Fruit fly (Drosophila melanogaster) whole organism, embryonic: Measurements from ENCODE around the gene CG15728.

Experiments used
- Aef1 ChIP-seq: fragments of 200-800 bp; sonication (Bioruptor generic); IDR thresholded peaks from 3 replicates; pipeline ENCODE4 v1.3.6; 2022; ENCODE audit warnings: missing biosample characterization, missing genetic modification characterization
- Antp ChIP-seq: fragments of 200-800 bp; sonication (Bioruptor generic); optimal IDR thresholded peaks from 3 replicates; lab custom pipeline; 2016; ENCODE audit warnings: missing biosample characterization, missing genetic modification characterization
- Atf6 ChIP-seq: fragments of 200-800 bp; sonication (Bioruptor generic); IDR thresholded peaks from 2 replicates; pipeline ENCODE4 v1.3.6; 2022; ENCODE audit warnings: missing biosample characterization, missing genetic modification characterization
- B-H2 ChIP-seq: fragments of 200-800 bp; sonication (Bioruptor generic); optimal IDR thresholded peaks from 2 replicates; lab custom pipeline; 2018; ENCODE audit warnings: missing biosample characterization, mild to moderate bottlenecking, missing genetic modification characterization
- CG10267 ChIP-seq: fragments of 200-800 bp; sonication (Bioruptor generic); optimal IDR thresholded peaks from 2 replicates; lab custom pipeline; 2018; ENCODE audit warnings: missing biosample characterization, mild to moderate bottlenecking, missing genetic modification characterization, moderate library complexity
- CG10654 ChIP-seq: fragments of 200-800 bp; sonication (Bioruptor generic); optimal IDR thresholded peaks from 2 replicates; lab custom pipeline; 2016; ENCODE audit warnings: missing biosample characterization, missing genetic modification characterization
- CG12104 ChIP-seq: fragments of 200-800 bp; sonication (Bioruptor generic); optimal IDR thresholded peaks from 3 replicates; lab custom pipeline; 2016; ENCODE audit warnings: missing biosample characterization, missing genetic modification characterization
- CG14050 ChIP-seq: fragments of 200-800 bp; sonication (Bioruptor generic); IDR thresholded peaks from 3 replicates; pipeline ENCODE4 v1.3.6; 2022; ENCODE audit warnings: missing biosample characterization, missing genetic modification characterization
- CG18599 ChIP-seq: fragments of 200-800 bp; sonication (Bioruptor generic); optimal IDR thresholded peaks from 3 replicates; lab custom pipeline; 2017; ENCODE audit warnings: missing biosample characterization, missing genetic modification characterization, mild to moderate bottlenecking, moderate library complexity, missing genetic modification reagents
- CG30020 ChIP-seq: fragments of 200-800 bp; optimal IDR thresholded peaks from 2 replicates; lab custom pipeline; 2019; ENCODE audit warnings: missing biosample characterization, mild to moderate bottlenecking, missing genetic modification characterization, moderate library complexity
- CG32772 ChIP-seq: fragments of 200-800 bp; sonication (Bioruptor generic); IDR thresholded peaks from 2 replicates; pipeline ENCODE4 v1.3.6; 2022; ENCODE audit warnings: missing biosample characterization, missing genetic modification characterization
- CG3281 ChIP-seq: fragments of 200-800 bp; sonication (Bioruptor generic); optimal IDR thresholded peaks from 3 replicates; lab custom pipeline; 2017; ENCODE audit warnings: missing biosample characterization, mild to moderate bottlenecking, missing genetic modification characterization
- CG3838 ChIP-seq: fragments of 200-800 bp; sonication (Bioruptor generic); optimal IDR thresholded peaks from 3 replicates; lab custom pipeline; 2016; ENCODE audit warnings: missing biosample characterization, missing genetic modification characterization
- CG4282 ChIP-seq: fragments of 200-800 bp; sonication (Bioruptor generic); optimal IDR thresholded peaks from 2 replicates; lab custom pipeline; 2016; ENCODE audit warnings: missing biosample characterization, missing genetic modification characterization
- CG6854 ChIP-seq: fragments of 200-800 bp; sonication (Bioruptor generic); optimal IDR thresholded peaks from 3 replicates; lab custom pipeline; 2017; ENCODE audit warnings: missing biosample characterization, mild to moderate bottlenecking, missing genetic modification characterization
- CG8388 ChIP-seq: fragments of 200-800 bp; sonication (Bioruptor generic); optimal IDR thresholded peaks from 2 replicates; lab custom pipeline; 2019; ENCODE audit warnings: missing biosample characterization, mild to moderate bottlenecking, missing genetic modification characterization, moderate library complexity
- CG8478 ChIP-seq: fragments of >200 bp; optimal IDR thresholded peaks from 2 replicates; lab custom pipeline; 2018
- CG9609 ChIP-seq: fragments of 200-800 bp; sonication (Bioruptor generic); optimal IDR thresholded peaks from 3 replicates; lab custom pipeline; 2016; ENCODE audit warnings: missing biosample characterization, missing genetic modification characterization
- Chrac-16 ChIP-seq: fragments of 200-800 bp; sonication (Bioruptor generic); optimal IDR thresholded peaks from 3 replicates; lab custom pipeline; 2016; ENCODE audit warnings: missing biosample characterization, missing genetic modification characterization
- D ChIP-seq, 2 experiments: fragments of 200-800 bp in 1 of 2; fragments of >200 bp in 1 of 2; sonication (Bioruptor generic) in 1 of 2; optimal IDR thresholded peaks; 2 replicates in 1 of 2; 3 replicates in 1 of 2; lab custom pipeline; 2017; ENCODE audit warnings: mild to moderate bottlenecking in 1 of 2, missing biosample characterization in 1 of 2, missing genetic modification characterization in 1 of 2, missing genetic modification reagents in 1 of 2
- D19B ChIP-seq: fragments of 200-800 bp; sonication (Bioruptor generic); optimal IDR thresholded peaks from 2 replicates; lab custom pipeline; 2017; ENCODE audit warnings: missing biosample characterization, mild to moderate bottlenecking, missing genetic modification characterization
- ERR ChIP-seq: fragments of 200-800 bp; sonication (Bioruptor generic); optimal IDR thresholded peaks from 2 replicates; lab custom pipeline; 2016; ENCODE audit warnings: missing biosample characterization, missing genetic modification characterization
- Elba2 ChIP-seq: fragments of 200-800 bp; sonication (Bioruptor generic); optimal IDR thresholded peaks from 3 replicates; lab custom pipeline; 2016; ENCODE audit warnings: missing biosample characterization, missing genetic modification characterization
- HLH54F ChIP-seq: fragments of 200-800 bp; sonication (Bioruptor generic); optimal IDR thresholded peaks from 3 replicates; lab custom pipeline; 2016; ENCODE audit warnings: missing biosample characterization, missing genetic modification characterization
- Jarid2 ChIP-seq: fragments of 200-800 bp; sonication (Bioruptor generic); optimal IDR thresholded peaks from 3 replicates; lab custom pipeline; 2017; ENCODE audit warnings: mild to moderate bottlenecking, missing biosample characterization, missing genetic modification reagents, missing genetic modification characterization
- Nf-YC ChIP-seq: fragments of 200-800 bp; optimal IDR thresholded peaks from 3 replicates; lab custom pipeline; 2019; ENCODE audit warnings: missing biosample characterization, mild to moderate bottlenecking, missing genetic modification characterization, moderate library complexity
- Side ChIP-seq: fragments of 200-800 bp; sonication (Bioruptor generic); optimal IDR thresholded peaks from 2 replicates; lab custom pipeline; 2016; ENCODE audit warnings: missing biosample characterization, missing genetic modification characterization
- ab ChIP-seq: fragments of 200-800 bp; sonication (Bioruptor generic); optimal IDR thresholded peaks from 2 replicates; lab custom pipeline; 2016; ENCODE audit warnings: missing biosample characterization, missing genetic modification characterization
- abd-A ChIP-seq: fragments of 200-800 bp; sonication (Bioruptor generic); optimal IDR thresholded peaks from 3 replicates; lab custom pipeline; 2019; ENCODE audit warnings: missing biosample characterization, mild to moderate bottlenecking, missing genetic modification characterization, moderate library complexity
- bab2 ChIP-seq: fragments of 200-800 bp; sonication (Bioruptor generic); optimal IDR thresholded peaks from 2 replicates; lab custom pipeline; 2016; ENCODE audit warnings: missing biosample characterization, missing genetic modification characterization
- bowl ChIP-seq: fragments of 200-800 bp; sonication (Bioruptor generic); IDR thresholded peaks from 2 replicates; pipeline ENCODE4 v1.3.6; 2022; ENCODE audit warnings: missing biosample characterization, missing genetic modification characterization
- caup ChIP-seq: fragments of 200-800 bp; sonication (Bioruptor generic); optimal IDR thresholded peaks from 3 replicates; lab custom pipeline; 2017; ENCODE audit warnings: missing biosample characterization, mild to moderate bottlenecking, missing genetic modification characterization, moderate library complexity; ENCODE audit not compliant: severe bottlenecking
- da ChIP-seq: fragments of 200-800 bp; sonication (Bioruptor generic); optimal IDR thresholded peaks from 2 replicates; lab custom pipeline; 2016; ENCODE audit warnings: missing biosample characterization, missing genetic modification characterization
- en ChIP-seq: fragments of 200-800 bp; sonication (Bioruptor generic); optimal IDR thresholded peaks from 2 replicates; lab custom pipeline; 2016; ENCODE audit warnings: missing biosample characterization, missing genetic modification characterization
- esg ChIP-seq: fragments of 200-800 bp; sonication (Bioruptor generic); conservative IDR thresholded peaks from 2 replicates; pipeline ENCODE4 v1.3.6; 2022; ENCODE audit warnings: missing biosample characterization, missing genetic modification characterization
- ftz-f1 ChIP-seq: fragments of 200-800 bp; sonication (Bioruptor generic); optimal IDR thresholded peaks from 2 replicates; lab custom pipeline; 2016; ENCODE audit warnings: missing biosample characterization, missing genetic modification characterization
- gem ChIP-seq: fragments of 200-800 bp; sonication (Bioruptor generic); optimal IDR thresholded peaks from 2 replicates; lab custom pipeline; 2019; ENCODE audit warnings: missing biosample characterization, mild to moderate bottlenecking, missing genetic modification characterization, moderate library complexity
- ham ChIP-seq: fragments of 200-800 bp; sonication (Bioruptor generic); IDR thresholded peaks from 2 replicates; pipeline ENCODE4 v1.3.6; 2022; ENCODE audit warnings: missing biosample characterization, missing genetic modification characterization
- klu ChIP-seq: fragments of 200-800 bp; sonication (Bioruptor generic); IDR thresholded peaks from 2 replicates; pipeline ENCODE4 v1.3.6; 2022; ENCODE audit warnings: missing biosample characterization, missing genetic modification characterization
- luna ChIP-seq: fragments of 200-800 bp; sonication (Bioruptor generic); optimal IDR thresholded peaks from 2 replicates; lab custom pipeline; 2016; ENCODE audit warnings: missing biosample characterization, missing genetic modification characterization
- mirr ChIP-seq: fragments of 200-800 bp; sonication (Bioruptor generic); optimal IDR thresholded peaks from 3 replicates; lab custom pipeline; 2018; ENCODE audit warnings: missing biosample characterization, mild to moderate bottlenecking, missing genetic modification characterization
- onecut ChIP-seq: fragments of 200-800 bp; sonication (Bioruptor generic); IDR thresholded peaks from 2 replicates; pipeline ENCODE4 v1.3.6; 2022; ENCODE audit warnings: missing biosample characterization, missing genetic modification characterization
- pb ChIP-seq: fragments of 200-800 bp; sonication (Bioruptor generic); optimal IDR thresholded peaks from 3 replicates; lab custom pipeline; 2016; ENCODE audit warnings: missing biosample characterization, missing genetic modification characterization
- prd ChIP-seq, 3 experiments: fragments of >200 bp in 2 of 3; fragments of 200-800 bp in 1 of 3; sonication (Bioruptor generic) in 1 of 3; optimal IDR thresholded peaks in 2 of 3; IDR thresholded peaks in 1 of 3; 2 replicates in 2 of 3; 3 replicates in 1 of 3; pipeline versions ENCODE4 v1.3.6 to Lab custom; 2017 to 2022; ENCODE audit warnings: missing biosample characterization in 1 of 3, missing genetic modification characterization in 1 of 3
- sens-2 ChIP-seq: fragments of 200-800 bp; sonication (Bioruptor generic); IDR thresholded peaks from 2 replicates; pipeline ENCODE4 v1.3.6; 2022; ENCODE audit warnings: missing biosample characterization, missing genetic modification characterization
- stwl ChIP-seq: fragments of 200-800 bp; sonication (Bioruptor generic); optimal IDR thresholded peaks from 3 replicates; lab custom pipeline; 2018; ENCODE audit warnings: missing biosample characterization, mild to moderate bottlenecking, missing genetic modification characterization, moderate library complexity
- tin ChIP-seq: fragments of 200-800 bp; sonication (Bioruptor generic); optimal IDR thresholded peaks from 3 replicates; lab custom pipeline; 2016; ENCODE audit warnings: missing biosample characterization, missing genetic modification characterization
- vvl ChIP-seq: fragments of 200-800 bp; sonication (Bioruptor generic); IDR thresholded peaks from 2 replicates; pipeline ENCODE4 v1.3.6; 2022; ENCODE audit warnings: missing biosample characterization, missing genetic modification characterization
- yki ChIP-seq: fragments of >200 bp; optimal IDR thresholded peaks from 3 replicates; lab custom pipeline; 2018

CG15728 gene

DNA sequence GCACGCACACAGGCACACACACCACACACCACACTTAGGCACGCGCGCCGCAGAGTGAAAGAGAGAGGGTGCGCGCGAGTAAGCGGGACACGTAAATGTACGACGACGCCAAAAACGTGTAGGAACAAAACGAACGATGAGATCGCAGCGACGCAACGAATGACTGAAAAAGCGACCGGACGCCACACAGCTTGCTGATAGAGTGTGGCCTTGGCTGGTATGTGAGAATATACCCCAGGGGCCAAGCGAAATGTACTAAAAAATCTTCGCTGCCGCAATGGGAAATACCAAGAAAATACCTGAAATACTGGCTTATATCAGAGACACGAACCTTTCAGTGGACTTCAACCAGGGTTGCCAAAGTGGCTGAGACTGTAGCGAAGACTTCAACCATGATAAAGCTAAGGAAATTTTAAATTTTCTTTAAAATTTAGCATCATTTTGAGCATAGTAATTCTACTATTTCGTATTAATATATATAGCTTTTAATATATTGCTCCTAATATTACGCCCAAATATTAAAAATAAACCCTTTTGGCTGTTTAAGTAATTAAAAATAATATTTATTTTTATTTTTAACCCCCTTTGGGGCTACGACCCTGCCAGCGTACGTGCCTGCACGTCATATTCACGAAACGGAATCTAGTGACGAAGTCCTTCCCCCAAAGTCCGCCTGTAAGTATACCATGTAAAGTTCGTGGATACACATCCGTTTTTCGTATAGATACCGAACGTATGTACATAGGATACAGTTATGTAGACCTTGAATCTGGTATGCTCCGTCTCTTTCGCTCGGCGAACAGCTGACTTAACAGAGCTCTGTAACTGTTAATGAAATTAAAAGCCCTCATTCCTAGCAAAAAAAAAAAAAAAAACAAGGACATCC lies 40.9 kb upstream of the CG15728 start, which contains the start of gene Pits (continued):
- peak; percentile 4 for TF ChIP-seq CG10654 (GFP tag; lab: Kevin White, UChicago)
- no peak for TF ChIP-seq CG32772
- TF ChIP-seq en, result no peak
- TF ChIP-seq sens-2 (GFP tag; lab: Robert Waterston, UW), result no peak
- TF ChIP-seq tin (GFP tag; lab: Kevin White, UChicago), result peak; percentile 17
- TF ChIP-seq vvl (GFP tag; lab: Robert Waterston, UW), result peak; percentile 43
- no peak for TF ChIP-seq D (optimal IDR thresholded peaks at IDR 0.05; lab: Kevin White, UChicago)
- TF ChIP-seq D (GFP tag; optimal IDR thresholded peaks at IDR 0.05; lab: Kevin White, UChicago), result no peak
- no peak for TF ChIP-seq stwl
- TF ChIP-seq da (GFP tag; lab: Kevin White, UChicago), result no peak
- TF ChIP-seq prd (optimal IDR thresholded peaks at IDR 0.05; lab: Kevin White, UChicago), result no peak
- TF ChIP-seq prd (GFP tag; IDR thresholded peaks at IDR 0.05; lab: Robert Waterston, UW), result peak; percentile 59
- TF ChIP-seq Antp (GFP tag; lab: Kevin White, UChicago), result peak; percentile 52
- peak; percentile 20 for TF ChIP-seq ab (GFP tag; lab: Kevin White, UChicago)
- peak; percentile 61 for TF ChIP-seq ERR
- peak; percentile 75 for TF ChIP-seq caup (GFP tag; lab: Kevin White, UChicago)
- TF ChIP-seq CG18599, result peak; percentile 59
- peak; percentile 10; the same call in 1 of the 2 replicates for TF ChIP-seq Atf6
- TF ChIP-seq HLH54F (GFP tag; lab: Kevin White, UChicago), result no peak
- peak; percentile 47 for TF ChIP-seq CG4282 (GFP tag; lab: Kevin White, UChicago)
- peak; percentile 96 for TF ChIP-seq Jarid2 (GFP tag; lab: Kevin White, UChicago)
- TF ChIP-seq CG10267 (tag; lab: Kevin White, UChicago), result peak; percentile 61
- TF ChIP-seq CG3281 (GFP tag; lab: Kevin White, UChicago), result peak; percentile 2
- no peak for TF ChIP-seq Elba2 (GFP tag; lab: Kevin White, UChicago)
- no peak for TF ChIP-seq CG9609
- TF ChIP-seq esg (GFP tag; lab: Robert Waterston, UW), result peak; percentile 52; the same call in 1 of the 2 replicates
- peak; percentile 21 for TF ChIP-seq yki (lab: Kevin White, UChicago)
- peak; percentile 16 for TF ChIP-seq CG12104
- TF ChIP-seq Chrac-16, result no peak
- peak; percentile 72 for TF ChIP-seq gem (tag; lab: Kevin White, UChicago)
- TF ChIP-seq luna (GFP tag; lab: Kevin White, UChicago), result peak; percentile 15
- TF ChIP-seq Side (GFP tag; lab: Kevin White, UChicago), result peak; percentile 54
- no peak; the same call in 1 of the 2 replicates for TF ChIP-seq ham (GFP tag; lab: Robert Waterston, UW)
- TF ChIP-seq mirr (GFP tag; lab: Kevin White, UChicago), result peak; percentile 83
- peak; percentile 30; the same call in 1 of the 2 replicates for TF ChIP-seq onecut
- TF ChIP-seq CG6854 (GFP tag; lab: Kevin White, UChicago), result peak; percentile 55
- TF ChIP-seq Nf-YC (tag; lab: Kevin White, UChicago), result peak; percentile 26
- peak; percentile 13 for TF ChIP-seq bab2 (GFP tag; lab: Kevin White, UChicago)
- TF ChIP-seq CG8388 (GFP tag; lab: Kevin White, UChicago), result peak; percentile 38
- peak; percentile 30 for TF ChIP-seq pb (GFP tag; lab: Kevin White, UChicago)
- TF ChIP-seq Aef1 (GFP tag; lab: Robert Waterston, UW), result no peak; the same call in 2 of the 3 replicates
- TF ChIP-seq CG30020 (tag; lab: Kevin White, UChicago), result peak; percentile 42
- TF ChIP-seq B-H2 (GFP tag; lab: Kevin White, UChicago), result peak; percentile 50
- peak; percentile 91 for TF ChIP-seq ftz-f1 (GFP tag; lab: Kevin White, UChicago)
- no peak for TF ChIP-seq CG14050
- peak; percentile 57; the same call in 1 of the 2 replicates for TF ChIP-seq klu (GFP tag; lab: Robert Waterston, UW)
- TF ChIP-seq CG8478 (lab: Kevin White, UChicago), result no peak
- TF ChIP-seq D19B (GFP tag; lab: Kevin White, UChicago), result peak; percentile 14
- TF ChIP-seq abd-A (tag; lab: Kevin White, UChicago), result peak; percentile 85
- TF ChIP-seq CG3838 (GFP tag; lab: Kevin White, UChicago), result no peak
- TF ChIP-seq bowl, result no peak
